Worm (Caenorhabditis elegans): ENCODE results near the gene K09C4.10.

K09C4.10 gene

ce11 chrX:3283189-3283588, 3.2 kb upstream of the K09C4.10 start (continued):
- TF ChIP-seq ces-1 (GFP tag; optimal IDR thresholded peaks at IDR 0.05) (no peak), unc-39 (tag; optimal IDR thresholded peaks at IDR 0.05) (no peak)

- peak; percentile 13 for TF ChIP-seq hlh-11 (tag; optimal IDR thresholded peaks at IDR 0.05)
- TF ChIP-seq pqm-1 (tag; optimal IDR thresholded peaks at IDR 0.05), result peak; percentile 37
- TF ChIP-seq daf-16 (GFP tag; optimal IDR thresholded peaks at IDR 0.05), result no peak
- peak; percentile 64 for TF ChIP-seq daf-16 (tag; optimal IDR thresholded peaks at IDR 0.05)
- TF ChIP-seq nhr-28 (tag; optimal IDR thresholded peaks at IDR 0.05), result peak; percentile 62
- TF ChIP-seq ama-1 (optimal IDR thresholded peaks at IDR 0.05), result no peak
- no peak for TF ChIP-seq ceh-44 (GFP tag; IDR thresholded peaks at IDR 0.05)
- peak; percentile 13 for TF ChIP-seq aha-1 (tag)
Measured at ce11 chrX:3282306-3282705, 2.3 kb upstream of the K09C4.10 start, which contains the start of gene K09C4.5. Gene K09C4.5 (plus strand): TSS chrX:3282631.

- TF ChIP-seq nhr-237 (tag; optimal IDR thresholded peaks at IDR 0.05) (no peak), daf-8 (GFP tag; IDR thresholded peaks at IDR 0.05) (no peak), D1046.2 (GFP tag; IDR thresholded peaks at IDR 0.05) (no peak), daf-19 (GFP tag; conservative IDR thresholded peaks at IDR 0.05) (no peak), Y105C5A.15 (GFP tag; IDR thresholded peaks at IDR 0.05) (no peak), ces-1 (GFP tag; optimal IDR thresholded peaks at IDR 0.05) (no peak), zip-11 (GFP tag; IDR thresholded peaks at IDR 0.05) (no peak), mdl-1 (tag; optimal IDR thresholded peaks at IDR 0.05) (no peak), lin-13 (GFP tag; optimal IDR thresholded peaks at IDR 0.05) (no peak), ceh-32 (tag; optimal IDR thresholded peaks at IDR 0.05; ENCODE audit: poor library complexity) (no peak), F37D6.2 (tag; optimal IDR thresholded peaks at IDR 0.05) (no peak), zag-1 (tag; optimal IDR thresholded peaks at IDR 0.05) (no peak)
Measured at ce11 chrX:3272580-3272979, 7.5 kb downstream of the K09C4.10 start, which contains the start of gene K09C4.7. Gene K09C4.7 (plus strand): TSS chrX:3272880.

DNA sequence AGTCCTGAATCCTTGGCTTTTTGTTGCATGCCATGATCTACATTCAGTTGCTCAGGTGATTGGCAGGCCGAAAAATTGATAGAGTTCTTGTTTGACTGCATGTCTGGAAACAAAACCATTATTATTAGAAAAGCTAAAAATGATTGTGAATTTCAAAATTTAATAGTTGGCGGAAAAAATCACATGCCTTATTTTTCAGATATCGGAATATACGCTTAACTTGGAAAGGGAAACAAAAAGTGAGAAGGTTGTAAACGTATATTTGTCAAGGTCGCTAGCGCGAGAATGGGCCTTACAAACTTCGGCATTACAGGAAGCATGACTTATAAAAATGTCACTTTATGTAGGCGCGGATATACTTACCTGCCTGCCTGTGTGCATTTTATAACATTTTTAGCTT, 8.4 kb downstream of the K09C4.10 start, which contains the start of gene K09C4.9:
Gene K09C4.9, minus strand, starts transcription at position 101 of the 400 bp plus-strand sequence.
- TF ChIP-seq ceh-44 (GFP tag; IDR thresholded peaks at IDR 0.05) (no peak), T26A8.4 (GFP tag; IDR thresholded peaks at IDR 0.05) (no peak), Y105C5A.15 (GFP tag; IDR thresholded peaks at IDR 0.05) (no peak), unc-130 (GFP tag; optimal IDR thresholded peaks at IDR 0.05) (no peak), F49E8.2 (tag; optimal IDR thresholded peaks at IDR 0.05; ENCODE audit: borderline replicate concordance) (no peak), dmd-9 (GFP tag; IDR thresholded peaks at IDR 0.05) (no peak), daf-8 (GFP tag; IDR thresholded peaks at IDR 0.05) (no peak), daf-16 (GFP tag; optimal IDR thresholded peaks at IDR 0.05) (no peak), daf-16 (tag; optimal IDR thresholded peaks at IDR 0.05) (no peak), madf-9 (GFP tag; conservative IDR thresholded peaks at IDR 0.05) (no peak)

DNA sequence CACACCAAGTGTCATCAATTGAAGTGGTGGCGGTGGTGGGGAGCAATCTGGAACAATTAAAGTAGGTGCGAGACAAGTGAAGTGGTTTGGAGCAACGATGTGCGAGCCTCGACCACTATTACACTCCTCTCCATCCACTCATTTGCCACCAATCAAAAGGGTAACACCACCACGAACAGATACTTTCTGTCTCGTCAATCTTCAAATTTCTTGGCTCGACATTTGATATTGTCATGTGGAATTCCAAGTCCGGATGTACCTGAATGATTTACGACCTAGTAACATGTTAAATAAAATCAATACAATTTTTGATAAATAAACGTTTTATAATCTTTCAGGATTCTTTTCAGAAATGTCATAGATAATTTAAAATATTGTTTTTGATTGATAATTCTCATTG, 9.2 kb downstream of the K09C4.10 start, which contains the start of gene sul-1:
Gene sul-1, minus strand, starts transcription at position 101 of the 400 bp plus-strand sequence.
- TF ChIP-seq lin-29 (GFP tag; IDR thresholded peaks at IDR 0.05), result no peak
- no peak for TF ChIP-seq Y5F2A.4 (GFP tag; optimal IDR thresholded peaks at IDR 0.05)
- no peak for TF ChIP-seq daf-8 (GFP tag; IDR thresholded peaks at IDR 0.05)
- TF ChIP-seq ceh-20 (GFP tag; IDR thresholded peaks at IDR 0.05), result no peak
- TF ChIP-seq fkh-10 (GFP tag; optimal IDR thresholded peaks at IDR 0.05), result no peak
- no peak for TF ChIP-seq snpc-4 (tag; optimal IDR thresholded peaks at IDR 0.05)

- TF ChIP-seq unc-62 (GFP tag; optimal IDR thresholded peaks at IDR 0.05 in 1 of 2), result peak in 1 of 2 experiments; percentile 34
- TF ChIP-seq unc-62 (tag; optimal IDR thresholded peaks at IDR 0.05), result no peak
- TF ChIP-seq mxl-2 (GFP tag; conservative IDR thresholded peaks at IDR 0.05), result no peak
Measured at ce11 chrX:3262600-3262999, 17.4 kb downstream of the K09C4.10 start, which contains the start of gene fbxb-71. Gene fbxb-71 (plus strand): TSS chrX:3262900.

Data from whole organism, L4 larva.